Fruit fly (Drosophila melanogaster) whole organism, embryonic: Measurements from ENCODE around the gene RpS15Aa.

ENCODE experiments used
- C15 ChIP-seq: fragments of 200-800 bp; sonication (Bioruptor generic); IDR thresholded peaks from 3 replicates; pipeline ENCODE4 v1.3.6; 2022; ENCODE audit warnings: missing biosample characterization, missing genetic modification characterization
- CG10959 ChIP-seq: fragments of 200-800 bp; sonication (Bioruptor generic); IDR thresholded peaks from 2 replicates; pipeline ENCODE4 v1.3.6; 2022; ENCODE audit warnings: missing biosample characterization, missing genetic modification characterization
- CG11560 ChIP-seq: fragments of 200-800 bp; sonication (Bioruptor generic); IDR thresholded peaks from 3 replicates; pipeline ENCODE4 v1.3.6; 2022; ENCODE audit warnings: missing biosample characterization, missing genetic modification characterization
- CG14014 ChIP-seq: fragments of 200-800 bp; sonication (Bioruptor generic); IDR thresholded peaks from 2 replicates; pipeline ENCODE4 v1.3.6; 2022; ENCODE audit warnings: missing biosample characterization, missing genetic modification characterization
- CG17568 ChIP-seq: fragments of 200-800 bp; sonication (Bioruptor generic); optimal IDR thresholded peaks from 2 replicates; lab custom pipeline; 2018; ENCODE audit warnings: missing biosample characterization, mild to moderate bottlenecking, missing genetic modification characterization, moderate library complexity
- CG17829 ChIP-seq: fragments of 200-800 bp; optimal IDR thresholded peaks from 2 replicates; lab custom pipeline; 2019; ENCODE audit warnings: missing biosample characterization, mild to moderate bottlenecking, missing genetic modification characterization, moderate library complexity
- CG18764 ChIP-seq: fragments of 200-800 bp; sonication (Bioruptor generic); optimal IDR thresholded peaks from 3 replicates; lab custom pipeline; 2016; ENCODE audit warnings: missing biosample characterization, missing genetic modification characterization
- CG2116 ChIP-seq: fragments of 200-800 bp; sonication (Bioruptor generic); optimal IDR thresholded peaks from 3 replicates; lab custom pipeline; 2018; ENCODE audit warnings: missing biosample characterization, mild to moderate bottlenecking, missing genetic modification characterization
- CG2875 ChIP-seq: fragments of 200-800 bp; sonication (Bioruptor generic); optimal IDR thresholded peaks from 2 replicates; lab custom pipeline; 2017; ENCODE audit warnings: missing biosample characterization, mild to moderate bottlenecking, missing genetic modification characterization, missing genetic modification reagents
- CG3281 ChIP-seq: fragments of 200-800 bp; sonication (Bioruptor generic); optimal IDR thresholded peaks from 3 replicates; lab custom pipeline; 2017; ENCODE audit warnings: missing biosample characterization, mild to moderate bottlenecking, missing genetic modification characterization
- CG4360 ChIP-seq: fragments of 200-800 bp; sonication (Bioruptor generic); IDR thresholded peaks from 2 replicates; pipeline ENCODE4 v1.3.6; 2022; ENCODE audit warnings: missing biosample characterization, missing genetic modification characterization
- CG4730 ChIP-seq: fragments of 200-800 bp; sonication (Bioruptor generic); IDR thresholded peaks from 2 replicates; pipeline ENCODE4 v1.3.6; 2022; ENCODE audit warnings: missing biosample characterization, missing genetic modification characterization
- CG5953 ChIP-seq: fragments of 200-800 bp; sonication (Bioruptor generic); IDR thresholded peaks from 2 replicates; pipeline ENCODE4 v1.3.6; 2022; ENCODE audit warnings: missing biosample characterization, missing genetic modification characterization
- CG9817 ChIP-seq: fragments of 200-800 bp; sonication (Bioruptor generic); optimal IDR thresholded peaks from 2 replicates; lab custom pipeline; 2018; ENCODE audit warnings: missing biosample characterization, mild to moderate bottlenecking, missing genetic modification characterization, moderate library complexity
- CTCF ChIP-seq: fragments of 200-800 bp; sonication (Bioruptor generic); optimal IDR thresholded peaks from 2 replicates; lab custom pipeline; 2017; ENCODE audit warnings: missing biosample characterization, mild to moderate bottlenecking, missing genetic modification characterization, moderate library complexity
- Chrac-16 ChIP-seq: fragments of 200-800 bp; sonication (Bioruptor generic); optimal IDR thresholded peaks from 3 replicates; lab custom pipeline; 2016; ENCODE audit warnings: missing biosample characterization, missing genetic modification characterization
- CkIIα-i1 ChIP-seq: fragments of 200-800 bp; sonication (Bioruptor generic); IDR thresholded peaks from 2 replicates; pipeline ENCODE4 v1.3.6; 2022; ENCODE audit warnings: missing biosample characterization, missing genetic modification characterization
- Dip3 ChIP-seq: fragments of 200-800 bp; sonication (Bioruptor generic); optimal IDR thresholded peaks from 3 replicates; lab custom pipeline; 2016; ENCODE audit warnings: missing biosample characterization, missing genetic modification characterization
- E2f2 ChIP-seq: fragments of 200-800 bp; sonication (Bioruptor generic); IDR thresholded peaks from 2 replicates; pipeline ENCODE4 v1.3.6; 2022; ENCODE audit warnings: missing biosample characterization, missing genetic modification characterization
- Fer2 ChIP-seq: fragments of 200-800 bp; sonication (Bioruptor generic); optimal IDR thresholded peaks from 2 replicates; lab custom pipeline; 2018; ENCODE audit warnings: missing biosample characterization, mild to moderate bottlenecking, missing genetic modification characterization, moderate library complexity
- Gug ChIP-seq: fragments of 200-800 bp; sonication (Bioruptor generic); IDR thresholded peaks from 4 replicates; pipeline ENCODE4 v1.3.6; 2022; ENCODE audit warnings: missing biosample characterization, missing genetic modification characterization
- HLH3B ChIP-seq: fragments of 200-800 bp; sonication (Bioruptor generic); IDR thresholded peaks from 2 replicates; pipeline ENCODE4 v1.3.6; 2022; ENCODE audit warnings: missing biosample characterization, missing genetic modification characterization
- Hr51 ChIP-seq, 2 experiments: fragments of 200-800 bp; sonication (Bioruptor generic); optimal IDR thresholded peaks; 2 replicates in 1 of 2; 3 replicates in 1 of 2; lab custom pipeline; 2016 to 2018; ENCODE audit warnings: missing biosample characterization in 2 of 2, missing genetic modification characterization in 2 of 2, mild to moderate bottlenecking in 1 of 2, moderate library complexity in 1 of 2
- Lhr ChIP-seq: fragments of 200-800 bp; sonication (Bioruptor generic); optimal IDR thresholded peaks from 3 replicates; lab custom pipeline; 2017; ENCODE audit warnings: mild to moderate bottlenecking, missing biosample characterization, missing genetic modification reagents, missing genetic modification characterization
- MBD-R2 ChIP-seq: fragments of 200-800 bp; sonication (Bioruptor generic); IDR thresholded peaks from 2 replicates; pipeline ENCODE4 v1.3.6; 2022; ENCODE audit warnings: missing biosample characterization, missing genetic modification characterization
- Pdp1 ChIP-seq, 2 experiments: fragments of 200-800 bp; sonication (Bioruptor generic); optimal IDR thresholded peaks; 3 replicates each; lab custom pipeline; 2016; ENCODE audit warnings: missing biosample characterization in 2 of 2, missing genetic modification characterization in 2 of 2, mild to moderate bottlenecking in 1 of 2, moderate library complexity in 1 of 2
- TFAM ChIP-seq: fragments of 200-800 bp; sonication (Bioruptor generic); optimal IDR thresholded peaks from 2 replicates; lab custom pipeline; 2017; ENCODE audit warnings: missing biosample characterization, missing genetic modification characterization, inconsistent platforms
- Vsx1 ChIP-seq: fragments of 200-800 bp; sonication (Bioruptor generic); optimal IDR thresholded peaks from 2 replicates; lab custom pipeline; 2017; ENCODE audit warnings: missing biosample characterization, mild to moderate bottlenecking, missing genetic modification characterization, missing genetic modification reagents
- Xrp1 ChIP-seq: fragments of 200-800 bp; sonication (Bioruptor generic); IDR thresholded peaks from 2 replicates; pipeline ENCODE4 v1.3.6; 2022; ENCODE audit warnings: missing biosample characterization, missing genetic modification characterization
- ase ChIP-seq: fragments of 200-800 bp; sonication (Bioruptor generic); IDR thresholded peaks from 3 replicates; pipeline ENCODE4 v1.3.6; 2022; ENCODE audit warnings: missing biosample characterization, missing genetic modification characterization
- ato ChIP-seq: fragments of 200-800 bp; sonication (Bioruptor generic); IDR thresholded peaks from 2 replicates; pipeline ENCODE4 v1.3.6; 2022; ENCODE audit warnings: missing biosample characterization, missing genetic modification characterization; ENCODE audit not compliant: partially characterized antibody
- bbx ChIP-seq: fragments of 200-800 bp; sonication (Bioruptor generic); IDR thresholded peaks from 2 replicates; pipeline ENCODE4 v1.3.6; 2022; ENCODE audit warnings: missing biosample characterization, missing genetic modification characterization; ENCODE audit not compliant: partially characterized antibody
- btn ChIP-seq: fragments of 200-800 bp; sonication (Bioruptor generic); optimal IDR thresholded peaks from 2 replicates; lab custom pipeline; 2016; ENCODE audit warnings: missing biosample characterization, missing genetic modification characterization
- cad ChIP-seq: fragments of >200 bp; optimal IDR thresholded peaks from 2 replicates; lab custom pipeline; 2017; ENCODE audit warnings: missing biosample characterization, missing genetic modification characterization
- chm ChIP-seq: fragments of 200-800 bp; sonication (Bioruptor generic); IDR thresholded peaks from 2 replicates; pipeline ENCODE4 v1.3.6; 2022; ENCODE audit warnings: missing biosample characterization, missing genetic modification characterization
- corto ChIP-seq: fragments of 200-800 bp; sonication (Bioruptor generic); optimal IDR thresholded peaks from 2 replicates; lab custom pipeline; 2016; ENCODE audit warnings: missing biosample characterization, mild to moderate bottlenecking, missing genetic modification characterization, moderate library complexity
- da ChIP-seq: fragments of 200-800 bp; sonication (Bioruptor generic); optimal IDR thresholded peaks from 2 replicates; lab custom pipeline; 2016; ENCODE audit warnings: missing biosample characterization, missing genetic modification characterization
- eve ChIP-seq, 2 experiments: fragments of >200 bp; optimal IDR thresholded peaks; 2 replicates each; lab custom pipeline; 2017; ENCODE audit warnings: missing biosample characterization in 2 of 2, missing genetic modification characterization in 2 of 2
- fd64A ChIP-seq: fragments of 200-800 bp; sonication (Bioruptor generic); optimal IDR thresholded peaks from 3 replicates; lab custom pipeline; 2018; ENCODE audit warnings: missing biosample characterization, mild to moderate bottlenecking, missing genetic modification characterization
- gcm2 ChIP-seq: fragments of 200-800 bp; sonication (Bioruptor generic); optimal IDR thresholded peaks from 2 replicates; lab custom pipeline; 2016; ENCODE audit warnings: missing biosample characterization, missing genetic modification characterization
- hkb ChIP-seq, 2 experiments: fragments of 200-800 bp in 1 of 2; fragments of >200 bp in 1 of 2; sonication (Bioruptor generic) in 1 of 2; IDR thresholded peaks in 1 of 2; optimal IDR thresholded peaks in 1 of 2; 2 replicates each; pipeline versions ENCODE4 v1.3.6 to Lab custom; 2017 to 2022; ENCODE audit warnings: missing biosample characterization in 1 of 2, missing genetic modification characterization in 1 of 2
- ken ChIP-seq: fragments of 200-800 bp; sonication (Bioruptor generic); IDR thresholded peaks from 3 replicates; pipeline ENCODE4 v1.3.6; 2022; ENCODE audit warnings: missing biosample characterization, missing genetic modification characterization
- lilli ChIP-seq: fragments of 200-800 bp; sonication (Bioruptor generic); optimal IDR thresholded peaks from 3 replicates; lab custom pipeline; 2016; ENCODE audit warnings: missing biosample characterization, missing genetic modification characterization
- phol ChIP-seq: fragments of 200-800 bp; sonication (Bioruptor generic); optimal IDR thresholded peaks from 3 replicates; lab custom pipeline; 2018; ENCODE audit warnings: missing biosample characterization, mild to moderate bottlenecking, missing genetic modification characterization, moderate library complexity
- tap ChIP-seq: fragments of 200-800 bp; optimal IDR thresholded peaks from 3 replicates; lab custom pipeline; 2019; ENCODE audit warnings: missing biosample characterization, mild to moderate bottlenecking, missing genetic modification characterization, moderate library complexity
- tx ChIP-seq: fragments of 200-800 bp; sonication (Bioruptor generic); optimal IDR thresholded peaks from 2 replicates; lab custom pipeline; 2016; ENCODE audit warnings: missing biosample characterization, missing genetic modification characterization
- vvl ChIP-seq: fragments of 200-800 bp; sonication (Bioruptor generic); IDR thresholded peaks from 2 replicates; pipeline ENCODE4 v1.3.6; 2022; ENCODE audit warnings: missing biosample characterization, missing genetic modification characterization
- zfh2 ChIP-seq: fragments of 200-800 bp; sonication (Bioruptor generic); optimal IDR thresholded peaks from 2 replicates; lab custom pipeline; 2016; ENCODE audit warnings: missing biosample characterization, missing genetic modification characterization

The RpS15Aa gene

dm6 chrX:13373239-13374153, 36.0 kb upstream of the RpS15Aa start (continued):
- TF ChIP-seq E2f2 (GFP tag; lab: Robert Waterston, UW) (peak; percentile 85), CG17829 (peak; percentile 88), C15 (GFP tag; lab: Robert Waterston, UW) (no peak), btn (GFP tag; lab: Kevin White, UChicago) (no peak), Dip3 (GFP tag; lab: Kevin White, UChicago) (peak; percentile 23), bbx (GFP tag; lab: Robert Waterston, UW) (no peak), corto (GFP tag; lab: Kevin White, UChicago) (peak; percentile 72), Lhr (GFP tag; lab: Kevin White, UChicago) (peak; percentile 53), HLH3B (GFP tag; lab: Robert Waterston, UW) (peak; percentile 79), ato (GFP tag; lab: Robert Waterston, UW) (no peak), ken (GFP tag; lab: Robert Waterston, UW) (peak; percentile 74; the same call in 1 of the 3 replicates), hkb (optimal IDR thresholded peaks at IDR 0.05; lab: Kevin White, UChicago) (no peak), hkb (GFP tag; IDR thresholded peaks at IDR 0.05; lab: Robert Waterston, UW) (peak; percentile 90), TFAM (peak; percentile 22), CG4730 (peak; percentile 72), eve (GFP tag; optimal IDR thresholded peaks at IDR 0.05; lab: Kevin White, UChicago) (peak in 1 of 2 experiments; percentile 93), CG14014 (GFP tag; lab: Robert Waterston, UW) (peak; percentile 66; the same call in 1 of the 2 replicates), ase (GFP tag; lab: Robert Waterston, UW) (peak; percentile 65; the same call in 1 of the 3 replicates), CG18764 (GFP tag; lab: Kevin White, UChicago) (peak; percentile 72), CG5953 (peak; percentile 67; the same call in 1 of the 2 replicates), zfh2 (GFP tag; lab: Kevin White, UChicago) (peak; percentile 32), Vsx1 (GFP tag; lab: Kevin White, UChicago) (peak; percentile 58), tx (no peak), lilli (peak; percentile 32), CkIIα-i1 (no peak), CTCF (GFP tag; lab: Kevin White, UChicago) (peak; percentile 35), da (GFP tag; lab: Kevin White, UChicago) (no peak), fd64A (GFP tag; lab: Kevin White, UChicago) (peak; percentile 32), gcm2 (GFP tag; lab: Kevin White, UChicago) (peak; percentile 67), Gug (GFP tag; lab: Robert Waterston, UW) (peak; percentile 60; the same call in 3 of the 4 replicates), phol (tag; lab: Kevin White, UChicago) (peak; percentile 85), CG17568 (GFP tag; lab: Kevin White, UChicago) (peak; percentile 84), CG2875 (GFP tag; lab: Kevin White, UChicago) (peak; percentile 86), Fer2 (peak; percentile 42), chm (GFP tag; lab: Robert Waterston, UW) (peak; percentile 80), Hr51 (GFP tag; optimal IDR thresholded peaks at IDR 0.05; lab: Kevin White, UChicago) (peak; percentile 34 to 91), Xrp1 (GFP tag; lab: Robert Waterston, UW) (peak; percentile 90), CG11560 (no peak), Chrac-16 (GFP tag; lab: Kevin White, UChicago) (peak; percentile 78), vvl (GFP tag; lab: Robert Waterston, UW) (peak; percentile 92), MBD-R2 (GFP tag; lab: Robert Waterston, UW) (peak; percentile 70; the same call in 1 of the 2 replicates), Pdp1 (GFP tag; optimal IDR thresholded peaks at IDR 0.05; lab: Kevin White, UChicago) (peak in 1 of 2 experiments; percentile 24), CG10959 (GFP tag; lab: Robert Waterston, UW) (0 out of 2 replicates have a peak, but pooled peaks have one; percentile 15), cad (GFP tag; lab: Kevin White, UChicago) (no peak), CG9817 (peak; percentile 71), CG4360 (GFP tag; lab: Robert Waterston, UW) (0 out of 2 replicates have a peak, but pooled peaks have one; percentile 27), tap (tag; lab: Kevin White, UChicago) (peak; percentile 62), CG3281 (peak; percentile 82), CG2116 (GFP tag; lab: Kevin White, UChicago) (peak; percentile 44)
